Worm (Caenorhabditis elegans): ENCODE data around the gene Y41D4B.4.

Y41D4B.4 gene

DNA sequence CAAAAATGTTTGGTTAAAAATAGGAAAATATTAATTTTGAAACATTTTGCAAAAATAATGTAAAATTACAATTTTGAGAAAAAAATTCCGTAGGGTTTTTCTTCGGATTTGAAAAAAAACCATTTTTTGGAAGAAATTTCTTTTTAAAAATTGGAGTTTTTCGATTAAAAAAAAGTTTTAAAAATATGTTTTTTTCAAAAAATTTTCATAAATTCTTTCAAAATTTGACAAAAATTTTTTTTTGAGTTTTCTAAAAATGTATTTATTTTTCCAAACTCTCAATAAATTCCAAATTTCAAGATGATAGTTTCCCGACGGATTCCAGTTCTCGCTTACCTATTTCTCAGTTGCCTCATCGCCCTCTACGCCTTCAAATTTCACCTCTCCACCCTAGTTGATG, 39.7 kb downstream of the Y41D4B.4 start, which contains the start of gene bus-2:
Gene bus-2 (plus strand): TSS at position 301 of the 400 bp plus-strand sequence.
- TF ChIP-seq F23B12.7 (tag; optimal IDR thresholded peaks at IDR 0.05; ENCODE audit: insufficient read depth) (no peak), K11D2.4 (GFP tag; IDR thresholded peaks at IDR 0.05) (no peak), mcd-1 (GFP tag; IDR thresholded peaks at IDR 0.05) (no peak), K12H6.12 (tag; optimal IDR thresholded peaks at IDR 0.05) (no peak), sea-2 (GFP tag; IDR thresholded peaks at IDR 0.05) (no peak), cebp-1 (GFP tag; IDR thresholded peaks at IDR 0.05) (no peak), cebp-1 (tag; optimal IDR thresholded peaks at IDR 0.05) (no peak), C06A6.2 (GFP tag; conservative IDR thresholded peaks at IDR 0.05) (no peak), ekl-4 (GFP tag; IDR thresholded peaks at IDR 0.05) (no peak), cebp-2 (GFP tag; IDR thresholded peaks at IDR 0.05) (no peak), egl-18 (GFP tag; IDR thresholded peaks at IDR 0.05) (no peak), ets-4 (GFP tag; optimal IDR thresholded peaks at IDR 0.05) (no peak), ama-1 (optimal IDR thresholded peaks at IDR 0.05) (no peak), ama-1 (GFP tag; optimal IDR thresholded peaks at IDR 0.05) (no peak), lsy-27 (tag; optimal IDR thresholded peaks at IDR 0.05; ENCODE audit: borderline replicate concordance, insufficient read depth) (no peak), Y53G8AR.9 (GFP tag; conservative IDR thresholded peaks at IDR 0.05) (no peak), ceh-91 (GFP tag; IDR thresholded peaks at IDR 0.05) (no peak), nhr-90 (tag; optimal IDR thresholded peaks at IDR 0.05) (no peak), madf-8 (GFP tag; conservative IDR thresholded peaks at IDR 0.05) (no peak)

ce11 chrIV:1706996-1707395, 47.1 kb downstream of the Y41D4B.4 start, which contains the start of gene K08D12.4:
Gene K08D12.4 (plus strand): TSS chrIV:1707296.
- no peak for TF ChIP-seq dpl-1 (GFP tag; optimal IDR thresholded peaks at IDR 0.05)
- no peak for TF ChIP-seq dox-1 (GFP tag; IDR thresholded peaks at IDR 0.05)
- TF ChIP-seq F49E8.2 (tag; optimal IDR thresholded peaks at IDR 0.05; ENCODE audit: insufficient read depth), result no peak
- no peak for TF ChIP-seq B0336.3 (GFP tag; IDR thresholded peaks at IDR 0.05)
- no peak for TF ChIP-seq bed-2 (GFP tag; IDR thresholded peaks at IDR 0.05)
- no peak for TF ChIP-seq gei-17 (GFP tag; optimal IDR thresholded peaks at IDR 0.05)
- TF ChIP-seq lir-1 (GFP tag; conservative IDR thresholded peaks at IDR 0.05), result no peak
- no peak for TF ChIP-seq pha-4 (tag; optimal IDR thresholded peaks at IDR 0.05)
- TF ChIP-seq T26A5.8 (tag; optimal IDR thresholded peaks at IDR 0.05), result no peak
- TF ChIP-seq ztf-18 (tag; optimal IDR thresholded peaks at IDR 0.05), result no peak
- no peak for TF ChIP-seq lsy-27 (tag; optimal IDR thresholded peaks at IDR 0.05; ENCODE audit: borderline replicate concordance, insufficient read depth)
- no peak for TF ChIP-seq F57C9.4 (tag; optimal IDR thresholded peaks at IDR 0.05)
- TF ChIP-seq Y56A3A.18 (GFP tag; IDR thresholded peaks at IDR 0.05), result no peak
- no peak for TF ChIP-seq let-526 (GFP tag; IDR thresholded peaks at IDR 0.05)
- TF ChIP-seq sptf-2 (GFP tag; optimal IDR thresholded peaks at IDR 0.05), result no peak

DNA sequence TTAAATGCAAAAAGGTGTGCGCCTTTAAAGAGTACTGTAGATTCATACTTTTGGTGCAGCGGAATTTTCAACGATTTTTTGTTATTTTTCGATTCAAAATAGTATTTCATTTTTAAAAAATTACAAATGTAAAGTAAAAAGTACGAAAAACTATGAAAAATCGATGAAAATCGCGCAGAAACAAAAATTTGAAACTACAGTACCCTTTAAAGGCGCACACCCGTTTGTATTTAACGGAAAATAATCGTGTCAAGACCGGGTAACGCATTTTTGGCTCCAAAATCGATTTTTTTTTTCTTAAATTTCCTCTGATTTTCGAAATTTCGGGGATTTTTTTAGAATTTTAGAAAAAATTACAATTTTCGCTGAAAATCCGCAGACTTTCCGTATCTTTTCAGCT, 48.0 kb downstream of the Y41D4B.4 start:
- no peak for TF ChIP-seq hlh-12 (tag; optimal IDR thresholded peaks at IDR 0.05)
- TF ChIP-seq lsl-1 (GFP tag; optimal IDR thresholded peaks at IDR 0.05), result peak; percentile 92
- no peak for TF ChIP-seq tbp1 (GFP tag; optimal IDR thresholded peaks at IDR 0.05)
- TF ChIP-seq ztf-22 (GFP tag; optimal IDR thresholded peaks at IDR 0.05), result no peak
- TF ChIP-seq D2030.7 (GFP tag; IDR thresholded peaks at IDR 0.05), result peak; percentile 32; the same call in 1 of the 2 replicates
- TF ChIP-seq F52B5.7 (tag; optimal IDR thresholded peaks at IDR 0.05), result no peak
- no peak for TF ChIP-seq fkh-3 (tag; optimal IDR thresholded peaks at IDR 0.05)
- no peak for TF ChIP-seq attf-3 (GFP tag; conservative IDR thresholded peaks at IDR 0.05)
- peak; percentile 46; the same call in 1 of the 2 replicates for TF ChIP-seq ceh-91 (GFP tag; IDR thresholded peaks at IDR 0.05)
- TF ChIP-seq hsf-1 (GFP tag; IDR thresholded peaks at IDR 0.05), result no peak
- no peak for TF ChIP-seq nhr-80 (tag; optimal IDR thresholded peaks at IDR 0.05)
- no peak for TF ChIP-seq zfh-2 (GFP tag; conservative IDR thresholded peaks at IDR 0.05)
- TF ChIP-seq hmg-20 (GFP tag; IDR thresholded peaks at IDR 0.05), result no peak
- no peak for TF ChIP-seq Y95B8A.8 (GFP tag; IDR thresholded peaks at IDR 0.05)
- no peak for TF ChIP-seq sea-2 (GFP tag; IDR thresholded peaks at IDR 0.05)
- TF ChIP-seq rcor-1 (GFP tag; IDR thresholded peaks at IDR 0.05), result no peak
- TF ChIP-seq ztf-26 (tag; optimal IDR thresholded peaks at IDR 0.05), result no peak
- TF ChIP-seq ZK185.1 (tag; optimal IDR thresholded peaks at IDR 0.05; ENCODE audit: poor library complexity, severe bottlenecking), result no peak

All from whole organism, young adult.